Fruit fly (Drosophila melanogaster) whole organism, embryonic: ENCODE measurements around the gene CG9992.
A peak's percentile ranks its signal among the peaks of the same experiment; 100 is the strongest.

Experiments used
- Adf1 ChIP-seq: fragments of 200-800 bp; sonication (Bioruptor generic); IDR thresholded peaks from 2 replicates; pipeline ENCODE4 v1.3.6; 2022; ENCODE audit warnings: missing biosample characterization, missing genetic modification characterization
- BEAF-32 ChIP-seq: fragments of 200-800 bp; sonication (Bioruptor generic); optimal IDR thresholded peaks from 3 replicates; lab custom pipeline; 2017; ENCODE audit warnings: missing biosample characterization, missing genetic modification characterization, mild to moderate bottlenecking, moderate library complexity, missing genetic modification reagents
- Bteb2 ChIP-seq: fragments of 200-800 bp; sonication (Bioruptor generic); optimal IDR thresholded peaks from 2 replicates; lab custom pipeline; 2016; ENCODE audit warnings: missing biosample characterization, missing genetic modification characterization
- C15 ChIP-seq: fragments of 200-800 bp; sonication (Bioruptor generic); IDR thresholded peaks from 3 replicates; pipeline ENCODE4 v1.3.6; 2022; ENCODE audit warnings: missing biosample characterization, missing genetic modification characterization
- CG10431 ChIP-seq: fragments of 200-800 bp; sonication (Bioruptor generic); optimal IDR thresholded peaks from 3 replicates; lab custom pipeline; 2018; ENCODE audit warnings: missing biosample characterization, mild to moderate bottlenecking, missing genetic modification characterization
- CG12104 ChIP-seq: fragments of 200-800 bp; sonication (Bioruptor generic); optimal IDR thresholded peaks from 3 replicates; lab custom pipeline; 2016; ENCODE audit warnings: missing biosample characterization, missing genetic modification characterization
- CG12299 ChIP-seq: fragments of 200-800 bp; sonication (Bioruptor generic); optimal IDR thresholded peaks from 2 replicates; lab custom pipeline; 2018; ENCODE audit warnings: missing biosample characterization, mild to moderate bottlenecking, missing genetic modification characterization
- CG13775 ChIP-seq: fragments of 200-800 bp; sonication (Bioruptor generic); optimal IDR thresholded peaks from 3 replicates; lab custom pipeline; 2017; ENCODE audit warnings: missing biosample characterization, mild to moderate bottlenecking, missing genetic modification characterization
- CG14050 ChIP-seq: fragments of 200-800 bp; sonication (Bioruptor generic); IDR thresholded peaks from 3 replicates; pipeline ENCODE4 v1.3.6; 2022; ENCODE audit warnings: missing biosample characterization, missing genetic modification characterization
- CG15479 ChIP-seq: fragments of 200-800 bp; sonication (Bioruptor generic); optimal IDR thresholded peaks from 3 replicates; lab custom pipeline; 2019; ENCODE audit warnings: missing biosample characterization, mild to moderate bottlenecking, missing genetic modification characterization, moderate library complexity
- CG1603 ChIP-seq: fragments of 200-800 bp; sonication (Bioruptor generic); optimal IDR thresholded peaks from 2 replicates; lab custom pipeline; 2019; ENCODE audit warnings: missing biosample characterization, mild to moderate bottlenecking, missing genetic modification characterization, moderate library complexity
- CG16779 ChIP-seq: fragments of 200-800 bp; sonication (Bioruptor generic); IDR thresholded peaks from 2 replicates; pipeline ENCODE4 v1.3.6; 2022; ENCODE audit warnings: missing biosample characterization, missing genetic modification characterization
- CG17359 ChIP-seq: fragments of 200-800 bp; sonication (Bioruptor generic); optimal IDR thresholded peaks from 3 replicates; lab custom pipeline; 2018; ENCODE audit warnings: missing biosample characterization, mild to moderate bottlenecking, missing genetic modification characterization, moderate library complexity
- CG31224 ChIP-seq: fragments of 200-800 bp; sonication (Bioruptor generic); IDR thresholded peaks from 2 replicates; pipeline ENCODE4 v1.3.6; 2022; ENCODE audit warnings: missing biosample characterization, missing genetic modification characterization
- CG32767 ChIP-seq: fragments of 200-800 bp; sonication (Bioruptor generic); IDR thresholded peaks from 2 replicates; pipeline ENCODE4 v1.3.6; 2022; ENCODE audit warnings: missing biosample characterization, missing genetic modification characterization
- CG3281 ChIP-seq: fragments of 200-800 bp; sonication (Bioruptor generic); optimal IDR thresholded peaks from 3 replicates; lab custom pipeline; 2017; ENCODE audit warnings: missing biosample characterization, mild to moderate bottlenecking, missing genetic modification characterization
- CG34422 ChIP-seq: fragments of 200-800 bp; sonication (Bioruptor generic); IDR thresholded peaks from 3 replicates; pipeline ENCODE4 v1.3.6; 2022; ENCODE audit warnings: missing biosample characterization, missing genetic modification characterization
- CG42726 ChIP-seq: fragments of 200-800 bp; sonication (Bioruptor generic); IDR thresholded peaks from 2 replicates; pipeline ENCODE4 v1.3.6; 2022; ENCODE audit warnings: missing biosample characterization, missing genetic modification characterization; ENCODE audit not compliant: partially characterized antibody
- CG4730 ChIP-seq: fragments of 200-800 bp; sonication (Bioruptor generic); IDR thresholded peaks from 2 replicates; pipeline ENCODE4 v1.3.6; 2022; ENCODE audit warnings: missing biosample characterization, missing genetic modification characterization
- CG4854 ChIP-seq: fragments of 200-800 bp; sonication (Bioruptor generic); optimal IDR thresholded peaks from 2 replicates; lab custom pipeline; 2016; ENCODE audit warnings: missing biosample characterization, missing genetic modification characterization, inconsistent platforms
- CG6254 ChIP-seq: fragments of 200-800 bp; sonication (Bioruptor generic); optimal IDR thresholded peaks from 3 replicates; lab custom pipeline; 2017; ENCODE audit warnings: mild to moderate bottlenecking, missing biosample characterization, missing genetic modification reagents, missing genetic modification characterization
- CG6689 ChIP-seq: fragments of 200-800 bp; sonication (Bioruptor generic); IDR thresholded peaks from 2 replicates; pipeline ENCODE4 v1.3.6; 2022; ENCODE audit warnings: missing biosample characterization, missing genetic modification characterization
- CG7271 ChIP-seq: fragments of 200-800 bp; sonication (Bioruptor generic); optimal IDR thresholded peaks from 2 replicates; lab custom pipeline; 2018; ENCODE audit warnings: missing biosample characterization, mild to moderate bottlenecking, missing genetic modification characterization, moderate library complexity
- CG7556 ChIP-seq: fragments of 200-800 bp; sonication (Bioruptor generic); optimal IDR thresholded peaks from 2 replicates; lab custom pipeline; 2017; ENCODE audit warnings: missing biosample characterization, mild to moderate bottlenecking, missing genetic modification characterization
- Dip3 ChIP-seq: fragments of 200-800 bp; sonication (Bioruptor generic); optimal IDR thresholded peaks from 3 replicates; lab custom pipeline; 2016; ENCODE audit warnings: missing biosample characterization, missing genetic modification characterization
- Dll ChIP-seq: fragments of 200-800 bp; sonication (Bioruptor generic); IDR thresholded peaks from 4 replicates; pipeline ENCODE4 v1.3.6; 2022; ENCODE audit warnings: missing biosample characterization, missing genetic modification characterization; ENCODE audit not compliant: partially characterized antibody
- E2f1 ChIP-seq: fragments of 200-800 bp; sonication (Bioruptor generic); IDR thresholded peaks from 2 replicates; pipeline ENCODE4 v1.3.6; 2022; ENCODE audit warnings: missing biosample characterization, missing genetic modification characterization
- Fer2 ChIP-seq: fragments of 200-800 bp; sonication (Bioruptor generic); optimal IDR thresholded peaks from 2 replicates; lab custom pipeline; 2018; ENCODE audit warnings: missing biosample characterization, mild to moderate bottlenecking, missing genetic modification characterization, moderate library complexity
- Hr78 ChIP-seq, 2 experiments: fragments of 200-800 bp in 1 of 2; fragments of >200 bp in 1 of 2; sonication (Bioruptor generic) in 1 of 2; optimal IDR thresholded peaks; 2 replicates each; lab custom pipeline; 2017 to 2019; ENCODE audit warnings: missing biosample characterization in 2 of 2, missing genetic modification characterization in 2 of 2, mild to moderate bottlenecking in 1 of 2, moderate library complexity in 1 of 2
- MTF-1 ChIP-seq: fragments of 200-800 bp; sonication (Bioruptor generic); optimal IDR thresholded peaks from 2 replicates; lab custom pipeline; 2018; ENCODE audit warnings: missing biosample characterization, mild to moderate bottlenecking, missing genetic modification characterization, borderline replicate concordance
- Neu2 ChIP-seq: fragments of 200-800 bp; sonication (Bioruptor generic); optimal IDR thresholded peaks from 3 replicates; lab custom pipeline; 2016; ENCODE audit warnings: missing biosample characterization, missing genetic modification characterization, borderline replicate concordance
- Oli ChIP-seq: fragments of 200-800 bp; sonication (Bioruptor generic); optimal IDR thresholded peaks from 2 replicates; lab custom pipeline; 2018; ENCODE audit warnings: missing biosample characterization, mild to moderate bottlenecking, missing genetic modification characterization, moderate library complexity
- Opbp ChIP-seq: fragments of 200-800 bp; sonication (Bioruptor generic); IDR thresholded peaks from 3 replicates; pipeline ENCODE4 v1.3.6; 2022; ENCODE audit warnings: missing biosample characterization, missing genetic modification characterization; ENCODE audit not compliant: partially characterized antibody
- Pdp1 ChIP-seq, 2 experiments: fragments of 200-800 bp; sonication (Bioruptor generic); optimal IDR thresholded peaks; 3 replicates each; lab custom pipeline; 2016; ENCODE audit warnings: missing biosample characterization in 2 of 2, missing genetic modification characterization in 2 of 2, mild to moderate bottlenecking in 1 of 2, moderate library complexity in 1 of 2
- Rx ChIP-seq: fragments of 200-800 bp; sonication (Bioruptor generic); IDR thresholded peaks from 2 replicates; pipeline ENCODE4 v1.3.6; 2022; ENCODE audit warnings: missing biosample characterization, missing genetic modification characterization
- Tbp ChIP-seq: fragments of >200 bp; optimal IDR thresholded peaks from 2 replicates; lab custom pipeline; 2018; ENCODE audit warnings: missing biosample characterization, missing genetic modification characterization
- ac ChIP-seq: fragments of 200-800 bp; sonication (Bioruptor generic); optimal IDR thresholded peaks from 3 replicates; lab custom pipeline; 2017; ENCODE audit warnings: missing biosample characterization, mild to moderate bottlenecking, missing genetic modification characterization
- cas ChIP-seq: fragments of 200-800 bp; sonication (Bioruptor generic); IDR thresholded peaks from 2 replicates; pipeline ENCODE4 v1.3.6; 2022; ENCODE audit warnings: missing biosample characterization, missing genetic modification characterization
- chif ChIP-seq, 2 experiments: fragments of 200-800 bp; sonication (Bioruptor generic); optimal IDR thresholded peaks; 3 replicates each; lab custom pipeline; 2016; ENCODE audit warnings: missing biosample characterization in 2 of 2, missing genetic modification characterization in 2 of 2
- chn ChIP-seq: fragments of 200-800 bp; sonication (Bioruptor generic); optimal IDR thresholded peaks from 2 replicates; lab custom pipeline; 2016; ENCODE audit warnings: missing biosample characterization, missing genetic modification characterization
- crp ChIP-seq, 2 experiments: fragments of 200-800 bp; sonication (Bioruptor generic); optimal IDR thresholded peaks; 2 replicates in 1 of 2; 3 replicates in 1 of 2; lab custom pipeline; 2017; ENCODE audit warnings: missing biosample characterization in 2 of 2, missing genetic modification characterization in 2 of 2, mild to moderate bottlenecking in 1 of 2, moderate library complexity in 1 of 2
- fd3F ChIP-seq: fragments of 200-800 bp; sonication (Bioruptor generic); optimal IDR thresholded peaks from 2 replicates; lab custom pipeline; 2018; ENCODE audit warnings: missing biosample characterization, mild to moderate bottlenecking, missing genetic modification characterization, moderate library complexity
- gcm2 ChIP-seq: fragments of 200-800 bp; sonication (Bioruptor generic); optimal IDR thresholded peaks from 2 replicates; lab custom pipeline; 2016; ENCODE audit warnings: missing biosample characterization, missing genetic modification characterization
- onecut ChIP-seq: fragments of 200-800 bp; sonication (Bioruptor generic); IDR thresholded peaks from 2 replicates; pipeline ENCODE4 v1.3.6; 2022; ENCODE audit warnings: missing biosample characterization, missing genetic modification characterization
- pum ChIP-seq: fragments of 200-800 bp; sonication (Bioruptor generic); optimal IDR thresholded peaks from 2 replicates; lab custom pipeline; 2016; ENCODE audit warnings: missing biosample characterization, missing genetic modification characterization
- tll ChIP-seq, 2 experiments: fragments of 200-800 bp in 1 of 2; fragments of >200 bp in 1 of 2; sonication (Bioruptor generic) in 1 of 2; optimal IDR thresholded peaks; 2 replicates each; lab custom pipeline; 2017 to 2019; ENCODE audit warnings: missing biosample characterization in 2 of 2, missing genetic modification characterization in 2 of 2, mild to moderate bottlenecking in 1 of 2, moderate library complexity in 1 of 2
- tup ChIP-seq: fragments of 200-800 bp; sonication (Bioruptor generic); optimal IDR thresholded peaks from 2 replicates; lab custom pipeline; 2016; ENCODE audit warnings: missing biosample characterization, mild to moderate bottlenecking, missing genetic modification characterization, moderate library complexity
- zf30C ChIP-seq: fragments of 200-800 bp; sonication (Bioruptor generic); optimal IDR thresholded peaks from 3 replicates; lab custom pipeline; 2018; ENCODE audit warnings: missing biosample characterization, mild to moderate bottlenecking, missing genetic modification characterization

Gene CG9992

dm6 chrX:16332615-16333288, 52.0 kb downstream of the CG9992 start (continued):
- TF ChIP-seq CG4730 (GFP tag; lab: Robert Waterston, UW) (peak; percentile 82), CG4854 (GFP tag; lab: Kevin White, UChicago) (peak; percentile 93), E2f1 (GFP tag; lab: Robert Waterston, UW) (peak; percentile 90), CG42726 (GFP tag; lab: Robert Waterston, UW) (no peak), cas (GFP tag; lab: Robert Waterston, UW) (peak; percentile 32; the same call in 1 of the 2 replicates), Bteb2 (GFP tag; lab: Kevin White, UChicago) (peak; percentile 90), CG1603 (tag; lab: Kevin White, UChicago) (peak; percentile 89), CG12104 (GFP tag; lab: Kevin White, UChicago) (peak; percentile 94), Neu2 (peak; percentile 90), CG31224 (GFP tag; lab: Robert Waterston, UW) (peak; percentile 88), Oli (tag; lab: Kevin White, UChicago) (peak; percentile 98), chif (GFP tag; optimal IDR thresholded peaks at IDR 0.05; lab: Kevin White, UChicago) (peak; percentile 93 to 95), CG15479 (no peak), Hr78 (GFP tag; optimal IDR thresholded peaks at IDR 0.05; lab: Kevin White, UChicago) (peak in 1 of 2 experiments; percentile 91), fd3F (GFP tag; lab: Kevin White, UChicago) (peak; percentile 94), Pdp1 (GFP tag; optimal IDR thresholded peaks at IDR 0.05; lab: Kevin White, UChicago) (peak; percentile 88 to 96), Tbp (GFP tag; lab: Kevin White, UChicago) (no peak), crp (GFP tag; optimal IDR thresholded peaks at IDR 0.05; lab: Kevin White, UChicago) (peak in 1 of 2 experiments; percentile 65), BEAF-32 (peak; percentile 25), CG3281 (GFP tag; lab: Kevin White, UChicago) (peak; percentile 97), tup (GFP tag; lab: Kevin White, UChicago) (peak; percentile 84), C15 (GFP tag; lab: Robert Waterston, UW) (peak; percentile 67; the same call in 1 of the 3 replicates), CG7556 (GFP tag; lab: Kevin White, UChicago) (peak; percentile 99), Opbp (GFP tag; lab: Robert Waterston, UW) (no peak), Rx (GFP tag; lab: Robert Waterston, UW) (peak; percentile 85), Adf1 (GFP tag; lab: Robert Waterston, UW) (peak; percentile 57), Dip3 (GFP tag; lab: Kevin White, UChicago) (peak; percentile 96), CG6254 (peak; percentile 91), CG10431 (GFP tag; lab: Kevin White, UChicago) (peak; percentile 94), CG17359 (tag; lab: Kevin White, UChicago) (peak; percentile 95), Fer2 (peak; percentile 89), onecut (GFP tag; lab: Robert Waterston, UW) (peak; percentile 90), CG6689 (peak; percentile 88), MTF-1 (GFP tag; lab: Kevin White, UChicago) (peak; percentile 77), CG12299 (tag; lab: Kevin White, UChicago) (peak; percentile 96), CG16779 (GFP tag; lab: Robert Waterston, UW) (0 out of 2 replicates have a peak, but pooled peaks have one; percentile 45), CG7271 (tag; lab: Kevin White, UChicago) (peak; percentile 75), pum (GFP tag; lab: Kevin White, UChicago) (peak; percentile 93), gcm2 (GFP tag; lab: Kevin White, UChicago) (peak; percentile 86), zf30C (GFP tag; lab: Kevin White, UChicago) (peak; percentile 18), CG13775 (GFP tag; lab: Kevin White, UChicago) (peak; percentile 96), tll (GFP tag; optimal IDR thresholded peaks at IDR 0.05; lab: Kevin White, UChicago) (peak in 1 of 2 experiments; percentile 48), CG34422 (peak; percentile 91), CG32767 (peak; percentile 91), ac (GFP tag; lab: Kevin White, UChicago) (peak; percentile 88), CG14050 (GFP tag; lab: Robert Waterston, UW) (peak; percentile 89), chn (GFP tag; lab: Kevin White, UChicago) (peak; percentile 95), Dll (GFP tag; lab: Robert Waterston, UW) (no peak)
